Fruit fly (Drosophila melanogaster): ENCODE measurements around the gene grp.

DNA sequence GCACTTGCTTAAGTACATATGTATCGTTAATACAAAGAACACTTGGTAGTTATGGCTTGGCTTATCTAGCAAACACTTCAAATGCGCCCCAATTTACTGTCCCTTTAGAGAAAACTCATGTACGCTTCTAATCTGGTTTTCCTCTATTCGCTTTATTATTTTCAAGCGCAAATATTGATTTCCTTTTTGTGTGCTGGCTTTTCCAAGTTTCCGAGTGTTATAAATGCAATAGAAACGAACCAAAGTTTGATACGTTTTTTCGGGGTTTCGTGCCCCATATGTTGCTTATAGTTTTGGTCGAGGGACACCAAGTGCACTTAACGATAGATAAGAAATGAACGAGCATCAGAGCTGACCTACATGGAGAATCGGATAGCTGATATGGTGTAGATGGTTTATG is 34.1 kb downstream of the grp start:
- TF ChIP-seq psq (optimal IDR thresholded peaks at IDR 0.05) (no peak), pan (optimal IDR thresholded peaks at IDR 0.05) (no peak), EcR (GFP tag; optimal IDR thresholded peaks at IDR 0.05) (no peak), Dll (optimal IDR thresholded peaks at IDR 0.05) (no peak), CG8478 (optimal IDR thresholded peaks at IDR 0.05) (no peak), usp (GFP tag; optimal IDR thresholded peaks at IDR 0.05) (no peak)
